Fruit fly (Drosophila melanogaster) whole organism, embryonic: ENCODE measurements around the gene CG13365.

Experiments used
- CG10462 ChIP-seq: fragments of 200-800 bp; sonication (Bioruptor generic); optimal IDR thresholded peaks from 2 replicates; lab custom pipeline; 2016; ENCODE audit warnings: missing biosample characterization, missing genetic modification characterization
- CG11093 ChIP-seq: fragments of 200-800 bp; sonication (Bioruptor generic); IDR thresholded peaks from 3 replicates; pipeline ENCODE4 v1.3.6; 2022; ENCODE audit warnings: missing biosample characterization, missing genetic modification characterization
- CG12219 ChIP-seq: fragments of 200-800 bp; sonication (Bioruptor generic); optimal IDR thresholded peaks from 3 replicates; lab custom pipeline; 2018; ENCODE audit warnings: missing biosample characterization, mild to moderate bottlenecking, missing genetic modification characterization
- CG12769 ChIP-seq: fragments of 200-800 bp; sonication (Bioruptor generic); optimal IDR thresholded peaks from 2 replicates; lab custom pipeline; 2019; ENCODE audit warnings: missing biosample characterization, mild to moderate bottlenecking, missing genetic modification characterization, moderate library complexity
- CG14014 ChIP-seq: fragments of 200-800 bp; sonication (Bioruptor generic); IDR thresholded peaks from 2 replicates; pipeline ENCODE4 v1.3.6; 2022; ENCODE audit warnings: missing biosample characterization, missing genetic modification characterization
- CG15601 ChIP-seq: fragments of 200-800 bp; sonication (Bioruptor generic); optimal IDR thresholded peaks from 3 replicates; lab custom pipeline; 2019; ENCODE audit warnings: missing biosample characterization, mild to moderate bottlenecking, missing genetic modification characterization, moderate library complexity
- CG1603 ChIP-seq: fragments of 200-800 bp; sonication (Bioruptor generic); optimal IDR thresholded peaks from 2 replicates; lab custom pipeline; 2019; ENCODE audit warnings: missing biosample characterization, mild to moderate bottlenecking, missing genetic modification characterization, moderate library complexity
- CG18619 ChIP-seq: fragments of 200-800 bp; sonication (Bioruptor generic); optimal IDR thresholded peaks from 3 replicates; lab custom pipeline; 2017; ENCODE audit warnings: missing biosample characterization, mild to moderate bottlenecking, missing genetic modification characterization
- CG2120 ChIP-seq: fragments of 200-800 bp; sonication (Bioruptor generic); optimal IDR thresholded peaks from 3 replicates; lab custom pipeline; 2016; ENCODE audit warnings: missing biosample characterization, missing genetic modification characterization
- CG2712 ChIP-seq: fragments of 200-800 bp; optimal IDR thresholded peaks from 3 replicates; lab custom pipeline; 2019; ENCODE audit warnings: missing biosample characterization, mild to moderate bottlenecking, missing genetic modification characterization, moderate library complexity
- CG34376 ChIP-seq: fragments of 200-800 bp; sonication (Bioruptor generic); optimal IDR thresholded peaks from 2 replicates; lab custom pipeline; 2018; ENCODE audit warnings: missing biosample characterization, mild to moderate bottlenecking, missing genetic modification characterization
- CG4424 ChIP-seq: fragments of 200-800 bp; sonication (Bioruptor generic); optimal IDR thresholded peaks from 3 replicates; lab custom pipeline; 2016; ENCODE audit warnings: missing biosample characterization, missing genetic modification characterization
- CG6813 ChIP-seq: fragments of 200-800 bp; sonication (Bioruptor generic); optimal IDR thresholded peaks from 2 replicates; lab custom pipeline; 2017; ENCODE audit warnings: missing biosample characterization, missing genetic modification characterization, mild to moderate bottlenecking, moderate library complexity, missing genetic modification reagents
- Camta ChIP-seq: fragments of 200-800 bp; sonication (Bioruptor generic); optimal IDR thresholded peaks from 2 replicates; lab custom pipeline; 2016; ENCODE audit warnings: missing biosample characterization, missing genetic modification characterization
- Chrac-16 ChIP-seq: fragments of 200-800 bp; sonication (Bioruptor generic); optimal IDR thresholded peaks from 3 replicates; lab custom pipeline; 2016; ENCODE audit warnings: missing biosample characterization, missing genetic modification characterization
- D19B ChIP-seq: fragments of 200-800 bp; sonication (Bioruptor generic); optimal IDR thresholded peaks from 2 replicates; lab custom pipeline; 2017; ENCODE audit warnings: missing biosample characterization, mild to moderate bottlenecking, missing genetic modification characterization
- Dref ChIP-seq: fragments of 200-800 bp; sonication (Bioruptor generic); IDR thresholded peaks from 2 replicates; pipeline ENCODE4 v1.3.6; 2022; ENCODE audit warnings: missing biosample characterization, missing genetic modification characterization
- Drgx ChIP-seq: fragments of 200-800 bp; sonication (Bioruptor generic); IDR thresholded peaks from 2 replicates; pipeline ENCODE4 v1.3.6; 2022; ENCODE audit warnings: missing biosample characterization, missing genetic modification characterization
- ERR ChIP-seq: fragments of 200-800 bp; sonication (Bioruptor generic); optimal IDR thresholded peaks from 2 replicates; lab custom pipeline; 2016; ENCODE audit warnings: missing biosample characterization, missing genetic modification characterization
- Nf-YC ChIP-seq: fragments of 200-800 bp; optimal IDR thresholded peaks from 3 replicates; lab custom pipeline; 2019; ENCODE audit warnings: missing biosample characterization, mild to moderate bottlenecking, missing genetic modification characterization, moderate library complexity
- Six4 ChIP-seq: fragments of 200-800 bp; sonication (Bioruptor generic); optimal IDR thresholded peaks from 2 replicates; lab custom pipeline; 2016; ENCODE audit warnings: missing biosample characterization, missing genetic modification characterization
- Sry-β ChIP-seq: fragments of 200-800 bp; sonication (Bioruptor generic); optimal IDR thresholded peaks from 2 replicates; lab custom pipeline; 2018; ENCODE audit warnings: missing biosample characterization, mild to moderate bottlenecking, missing genetic modification characterization, moderate library complexity
- Taf1 ChIP-seq: fragments of 200-800 bp; sonication (Bioruptor generic); IDR thresholded peaks from 2 replicates; pipeline ENCODE4 v1.3.6; 2022; ENCODE audit warnings: missing biosample characterization, missing genetic modification characterization
- Xrp1 ChIP-seq: fragments of 200-800 bp; sonication (Bioruptor generic); IDR thresholded peaks from 2 replicates; pipeline ENCODE4 v1.3.6; 2022; ENCODE audit warnings: missing biosample characterization, missing genetic modification characterization
- YL-1 ChIP-seq: fragments of 200-800 bp; sonication (Bioruptor generic); optimal IDR thresholded peaks from 3 replicates; lab custom pipeline; 2017; ENCODE audit warnings: missing biosample characterization, mild to moderate bottlenecking, missing genetic modification characterization
- ase ChIP-seq: fragments of 200-800 bp; sonication (Bioruptor generic); IDR thresholded peaks from 3 replicates; pipeline ENCODE4 v1.3.6; 2022; ENCODE audit warnings: missing biosample characterization, missing genetic modification characterization
- bab2 ChIP-seq: fragments of 200-800 bp; sonication (Bioruptor generic); optimal IDR thresholded peaks from 2 replicates; lab custom pipeline; 2016; ENCODE audit warnings: missing biosample characterization, missing genetic modification characterization
- cg ChIP-seq: fragments of 200-800 bp; sonication (Bioruptor generic); optimal IDR thresholded peaks from 3 replicates; lab custom pipeline; 2019; ENCODE audit warnings: missing biosample characterization, mild to moderate bottlenecking, missing genetic modification characterization, moderate library complexity
- ci ChIP-seq: fragments of 200-800 bp; sonication (Bioruptor generic); IDR thresholded peaks from 3 replicates; pipeline ENCODE4 v1.3.6; 2022; ENCODE audit warnings: missing biosample characterization, missing genetic modification characterization
- eve ChIP-seq, 2 experiments: fragments of >200 bp; optimal IDR thresholded peaks; 2 replicates each; lab custom pipeline; 2017; ENCODE audit warnings: missing biosample characterization in 2 of 2, missing genetic modification characterization in 2 of 2
- ewg ChIP-seq: fragments of 200-800 bp; sonication (Bioruptor generic); optimal IDR thresholded peaks from 3 replicates; lab custom pipeline; 2017; ENCODE audit warnings: mild to moderate bottlenecking, missing biosample characterization, missing genetic modification reagents, missing genetic modification characterization
- fd96Cb ChIP-seq: fragments of 200-800 bp; sonication (Bioruptor generic); optimal IDR thresholded peaks from 2 replicates; lab custom pipeline; 2018; ENCODE audit warnings: missing biosample characterization, mild to moderate bottlenecking, missing genetic modification characterization, moderate library complexity
- gfzf ChIP-seq: fragments of 200-800 bp; sonication (Bioruptor generic); optimal IDR thresholded peaks from 2 replicates; lab custom pipeline; 2016; ENCODE audit warnings: missing biosample characterization, mild to moderate bottlenecking, missing genetic modification characterization, moderate library complexity
- gt ChIP-seq: fragments of 200-800 bp; sonication (Bioruptor generic); IDR thresholded peaks from 2 replicates; pipeline ENCODE4 v1.3.6; 2022; ENCODE audit warnings: missing biosample characterization, missing genetic modification characterization
- h ChIP-seq: fragments of >200 bp; optimal IDR thresholded peaks from 2 replicates; lab custom pipeline; 2017
- hkb ChIP-seq, 2 experiments: fragments of 200-800 bp in 1 of 2; fragments of >200 bp in 1 of 2; sonication (Bioruptor generic) in 1 of 2; IDR thresholded peaks in 1 of 2; optimal IDR thresholded peaks in 1 of 2; 2 replicates each; pipeline versions ENCODE4 v1.3.6 to Lab custom; 2017 to 2022; ENCODE audit warnings: missing biosample characterization in 1 of 2, missing genetic modification characterization in 1 of 2
- jing ChIP-seq: fragments of 200-800 bp; sonication (Bioruptor generic); optimal IDR thresholded peaks from 2 replicates; lab custom pipeline; 2018; ENCODE audit warnings: missing biosample characterization, mild to moderate bottlenecking, missing genetic modification characterization
- phol ChIP-seq: fragments of 200-800 bp; sonication (Bioruptor generic); optimal IDR thresholded peaks from 3 replicates; lab custom pipeline; 2018; ENCODE audit warnings: missing biosample characterization, mild to moderate bottlenecking, missing genetic modification characterization, moderate library complexity
- pum ChIP-seq: fragments of 200-800 bp; sonication (Bioruptor generic); optimal IDR thresholded peaks from 2 replicates; lab custom pipeline; 2016; ENCODE audit warnings: missing biosample characterization, missing genetic modification characterization
- ranshi ChIP-seq: fragments of 200-800 bp; sonication (Bioruptor generic); IDR thresholded peaks from 2 replicates; pipeline ENCODE4 v1.3.6; 2022; ENCODE audit warnings: missing biosample characterization, missing genetic modification characterization
- repo ChIP-seq: fragments of 200-800 bp; sonication (Bioruptor generic); optimal IDR thresholded peaks from 2 replicates; lab custom pipeline; 2016; ENCODE audit warnings: missing biosample characterization, missing genetic modification characterization
- salm ChIP-seq: fragments of 200-800 bp; sonication (Bioruptor generic); optimal IDR thresholded peaks from 2 replicates; lab custom pipeline; 2018; ENCODE audit warnings: missing biosample characterization, mild to moderate bottlenecking, missing genetic modification characterization
- sens-2 ChIP-seq: fragments of 200-800 bp; sonication (Bioruptor generic); IDR thresholded peaks from 2 replicates; pipeline ENCODE4 v1.3.6; 2022; ENCODE audit warnings: missing biosample characterization, missing genetic modification characterization
- sob ChIP-seq: fragments of 200-800 bp; sonication (Bioruptor generic); IDR thresholded peaks from 2 replicates; pipeline ENCODE4 v1.3.6; 2022; ENCODE audit warnings: missing biosample characterization, missing genetic modification characterization
- stc ChIP-seq: fragments of 200-800 bp; sonication (Bioruptor generic); IDR thresholded peaks from 2 replicates; pipeline ENCODE4 v1.3.6; 2022; ENCODE audit warnings: missing biosample characterization, missing genetic modification characterization
- stwl ChIP-seq: fragments of 200-800 bp; sonication (Bioruptor generic); optimal IDR thresholded peaks from 3 replicates; lab custom pipeline; 2018; ENCODE audit warnings: missing biosample characterization, mild to moderate bottlenecking, missing genetic modification characterization, moderate library complexity
- tin ChIP-seq: fragments of 200-800 bp; sonication (Bioruptor generic); optimal IDR thresholded peaks from 3 replicates; lab custom pipeline; 2016; ENCODE audit warnings: missing biosample characterization, missing genetic modification characterization
- tna ChIP-seq: fragments of 200-800 bp; sonication (Bioruptor generic); IDR thresholded peaks from 2 replicates; pipeline ENCODE4 v1.3.6; 2022; ENCODE audit warnings: missing biosample characterization, missing genetic modification characterization; ENCODE audit not compliant: partially characterized antibody
- trh ChIP-seq: fragments of 200-800 bp; sonication (Bioruptor generic); optimal IDR thresholded peaks from 2 replicates; lab custom pipeline; 2016; ENCODE audit warnings: missing biosample characterization, missing genetic modification characterization
- tx ChIP-seq: fragments of 200-800 bp; sonication (Bioruptor generic); optimal IDR thresholded peaks from 2 replicates; lab custom pipeline; 2016; ENCODE audit warnings: missing biosample characterization, missing genetic modification characterization
- yki ChIP-seq: fragments of >200 bp; optimal IDR thresholded peaks from 3 replicates; lab custom pipeline; 2018
- zf30C ChIP-seq: fragments of 200-800 bp; sonication (Bioruptor generic); optimal IDR thresholded peaks from 3 replicates; lab custom pipeline; 2018; ENCODE audit warnings: missing biosample characterization, mild to moderate bottlenecking, missing genetic modification characterization

CG13365 gene

DNA sequence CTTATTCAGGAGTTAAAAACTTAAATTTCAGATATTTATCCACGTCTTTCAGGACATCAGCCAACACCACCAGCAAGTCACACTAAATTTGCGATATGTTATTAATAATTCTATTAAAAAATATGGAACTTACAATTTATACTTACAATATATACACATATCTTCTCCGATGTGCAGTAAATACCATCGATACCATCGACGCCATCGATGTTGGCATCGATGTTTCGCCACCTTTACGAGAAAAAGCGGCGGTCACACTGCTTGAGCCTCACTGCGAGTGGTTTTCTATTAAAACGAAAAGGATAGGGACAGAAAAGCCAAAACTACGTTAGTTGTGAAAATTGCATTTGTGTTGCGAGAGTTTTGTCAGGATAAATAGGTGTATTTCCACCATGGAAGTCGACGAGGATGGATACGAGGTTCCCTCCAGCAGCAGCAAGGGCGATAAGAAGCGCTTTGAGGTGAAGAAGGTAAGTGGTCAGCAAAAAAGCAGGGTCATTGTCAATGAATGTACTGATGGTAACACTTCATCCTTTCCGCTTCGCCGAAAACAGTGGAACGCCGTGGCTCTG lies 26.1 kb upstream of the CG13365 start, which contains the start of gene Roc1a (continued):
- TF ChIP-seq sob (GFP tag; lab: Robert Waterston, UW) (no peak), jing (GFP tag; lab: Kevin White, UChicago) (no peak), ci (no peak), h (lab: Kevin White, UChicago) (no peak), hkb (optimal IDR thresholded peaks at IDR 0.05; lab: Kevin White, UChicago) (no peak), hkb (GFP tag; IDR thresholded peaks at IDR 0.05; lab: Robert Waterston, UW) (no peak), pum (no peak), stwl (tag; lab: Kevin White, UChicago) (no peak), Sry-β (no peak), CG34376 (GFP tag; lab: Kevin White, UChicago) (no peak), gfzf (GFP tag; lab: Kevin White, UChicago) (peak; percentile 64), CG11093 (GFP tag; lab: Robert Waterston, UW) (no peak), eve (GFP tag; optimal IDR thresholded peaks at IDR 0.05; lab: Kevin White, UChicago) (no peak), Taf1 (no peak), tx (GFP tag; lab: Kevin White, UChicago) (no peak), phol (peak; percentile 34), CG4424 (GFP tag; lab: Kevin White, UChicago) (no peak), trh (GFP tag; lab: Kevin White, UChicago) (no peak), ewg (GFP tag; lab: Kevin White, UChicago) (no peak), ERR (GFP tag; lab: Kevin White, UChicago) (no peak), tin (no peak), CG14014 (GFP tag; lab: Robert Waterston, UW) (no peak), CG18619 (GFP tag; lab: Kevin White, UChicago) (no peak), zf30C (GFP tag; lab: Kevin White, UChicago) (no peak), Nf-YC (tag; lab: Kevin White, UChicago) (peak; percentile 13), Dref (peak; percentile 84), Six4 (GFP tag; lab: Kevin White, UChicago) (no peak), gt (GFP tag; lab: Robert Waterston, UW) (no peak), CG12219 (GFP tag; lab: Kevin White, UChicago) (no peak), tna (GFP tag; lab: Robert Waterston, UW) (peak; percentile 49; the same call in 1 of the 2 replicates), bab2 (GFP tag; lab: Kevin White, UChicago) (no peak), YL-1 (GFP tag; lab: Kevin White, UChicago) (peak; percentile 28), Chrac-16 (GFP tag; lab: Kevin White, UChicago) (no peak), Xrp1 (no peak), Camta (GFP tag; lab: Kevin White, UChicago) (no peak), Drgx (GFP tag; lab: Robert Waterston, UW) (no peak), fd96Cb (tag; lab: Kevin White, UChicago) (no peak), CG6813 (no peak), stc (GFP tag; lab: Robert Waterston, UW) (no peak), CG1603 (tag; lab: Kevin White, UChicago) (peak; percentile 36), CG2120 (GFP tag; lab: Kevin White, UChicago) (no peak), D19B (GFP tag; lab: Kevin White, UChicago) (no peak), ranshi (no peak), CG2712 (peak; percentile 25), CG15601 (no peak), CG10462 (no peak), sens-2 (no peak), salm (tag; lab: Kevin White, UChicago) (no peak), cg (GFP tag; lab: Kevin White, UChicago) (no peak), repo (GFP tag; lab: Kevin White, UChicago) (no peak), yki (lab: Kevin White, UChicago) (no peak), CG12769 (tag; lab: Kevin White, UChicago) (no peak), ase (GFP tag; lab: Robert Waterston, UW) (no peak)
